Worm (Caenorhabditis elegans) whole organism, L4 larva: Measurements from ENCODE around the gene T13A10.64.

Source experiments
- ama-1 ChIP-seq: fragments of 150-350 bp; optimal IDR thresholded peaks from 2 replicates; lab custom pipeline; 2014; ENCODE audit warnings: inconsistent platforms, mixed read lengths
- lin-13 ChIP-seq: fragments of 150-350 bp; optimal IDR thresholded peaks from 2 replicates; lab custom pipeline; 2014; ENCODE audit warnings: missing biosample characterization, missing genetic modification reagents, missing genetic modification characterization
- nhr-28 ChIP-seq: fragments of 150-350 bp; optimal IDR thresholded peaks from 2 replicates; lab custom pipeline; 2014; ENCODE audit warnings: missing biosample characterization, missing genetic modification characterization
- pqm-1 ChIP-seq: sonication (generic microtip); optimal IDR thresholded peaks from 2 replicates; lab custom pipeline; 2017; ENCODE audit warnings: missing biosample characterization, missing genetic modification characterization
- unc-39 ChIP-seq: sonication (generic microtip); optimal IDR thresholded peaks from 2 replicates; lab custom pipeline; 2017; ENCODE audit warnings: missing biosample characterization, missing genetic modification characterization
- unc-62 ChIP-seq, 3 experiments: fragments of 150-350 bp in 1 of 3; sonication (generic microtip); optimal IDR thresholded peaks in 2 of 3; peaks in 1 of 3; 1 replicate in 1 of 3; 2 replicates in 2 of 3; lab custom pipeline; 2014 to 2017; ENCODE audit warnings: missing biosample characterization in 3 of 3, missing genetic modification characterization in 3 of 3, missing genetic modification reagents in 3 of 3, missing genotype in 1 of 3

ce11 chrIV:6290741-6291140 lies 36.0 kb downstream of the T13A10.64 start, which contains the start of gene srv-24:
- TF ChIP-seq ama-1 (lab: Kevin White, UChicago) (no peak), lin-13 (GFP tag; lab: Kevin White, UChicago) (no peak), unc-39 (tag; lab: Kevin White, UChicago) (no peak), pqm-1 (tag; lab: Kevin White, UChicago) (no peak), unc-62 (GFP tag; optimal IDR thresholded peaks at IDR 0.05 in 1 of 2; lab: Kevin White, UChicago) (no peak), unc-62 (tag; optimal IDR thresholded peaks at IDR 0.05; lab: Kevin White, UChicago) (no peak), nhr-28 (no peak)
